Fruit fly (Drosophila melanogaster) whole organism, wandering third instar larva: ENCODE data around the gene CG3473.

Experiments used
- Abd-B ChIP-seq: fragments of >200 bp; optimal IDR thresholded peaks from 2 replicates; lab custom pipeline; 2017; ENCODE audit warnings: missing biosample characterization, missing genetic modification characterization
- CG32264 ChIP-seq: fragments of 200-800 bp; sonication (Bioruptor generic); optimal IDR thresholded peaks from 2 replicates; lab custom pipeline; 2016; ENCODE audit warnings: missing biosample characterization, missing genetic modification characterization
- CG9705 ChIP-seq: fragments of 200-800 bp; sonication (Bioruptor generic); optimal IDR thresholded peaks from 2 replicates; lab custom pipeline; 2018; ENCODE audit warnings: missing biosample characterization, mild to moderate bottlenecking, missing genetic modification characterization
- CrebA ChIP-seq: fragments of 200-800 bp; sonication (Bioruptor generic); optimal IDR thresholded peaks from 2 replicates; lab custom pipeline; 2016; ENCODE audit warnings: missing biosample characterization, mild to moderate bottlenecking, missing genetic modification characterization, borderline replicate concordance
- Dfd ChIP-seq: fragments of >200 bp; optimal IDR thresholded peaks from 2 replicates; lab custom pipeline; 2017; ENCODE audit warnings: missing biosample characterization, missing genetic modification characterization
- Dif ChIP-seq: fragments of 200-275, 200-300 bp; sonication (Bioruptor generic); optimal IDR thresholded peaks from 2 replicates; lab custom pipeline; 2018; ENCODE audit warnings: missing biosample characterization, missing genetic modification characterization; ENCODE audit not compliant: partially characterized antibody
- GATAd ChIP-seq: sonication (Bioruptor generic); optimal IDR thresholded peaks from 2 replicates; lab custom pipeline; 2016; ENCODE audit warnings: missing biosample characterization, missing genetic modification characterization
- HLH106 ChIP-seq: fragments of 200-800 bp; optimal IDR thresholded peaks from 3 replicates; lab custom pipeline; 2019; ENCODE audit warnings: missing biosample characterization, mild to moderate bottlenecking, missing genetic modification characterization, moderate library complexity
- Hnf4 ChIP-seq: fragments of 200-800 bp; sonication (Bioruptor generic); optimal IDR thresholded peaks from 2 replicates; lab custom pipeline; 2016; ENCODE audit warnings: missing biosample characterization, mild to moderate bottlenecking, missing genetic modification characterization
- Hr78 ChIP-seq: fragments of >200 bp; optimal IDR thresholded peaks from 2 replicates; lab custom pipeline; 2017; ENCODE audit warnings: missing biosample characterization, missing genetic modification characterization
- Hr83 ChIP-seq: fragments of 200-300 bp; sonication (Bioruptor generic); optimal IDR thresholded peaks from 2 replicates; lab custom pipeline; 2016; ENCODE audit warnings: missing biosample characterization, mild to moderate bottlenecking, missing genetic modification characterization, moderate library complexity; ENCODE audit not compliant: poor library complexity, severe bottlenecking
- Jra ChIP-seq: sonication (Bioruptor generic); optimal IDR thresholded peaks from 2 replicates; lab custom pipeline; 2016; ENCODE audit warnings: missing biosample characterization, missing genetic modification characterization
- Mio ChIP-seq: sonication (Bioruptor generic); optimal IDR thresholded peaks from 2 replicates; lab custom pipeline; 2016; ENCODE audit warnings: missing biosample characterization, missing genetic modification characterization
- Myc ChIP-seq: fragments of >200 bp; optimal IDR thresholded peaks from 2 replicates; lab custom pipeline; 2017
- N ChIP-seq: fragments of >200 bp; optimal IDR thresholded peaks from 2 replicates; lab custom pipeline; 2018; ENCODE audit warnings: missing biosample characterization, missing external identifiers, missing genetic modification characterization
- OdsH ChIP-seq: fragments of 200-800 bp; sonication (Bioruptor generic); optimal IDR thresholded peaks from 2 replicates; lab custom pipeline; 2016; ENCODE audit warnings: missing biosample characterization, mild to moderate bottlenecking, missing genetic modification characterization
- Rel ChIP-seq, 2 experiments: fragments of 200-800 bp; sonication (Bioruptor generic) in 1 of 2; optimal IDR thresholded peaks; 2 replicates in 1 of 2; 3 replicates in 1 of 2; lab custom pipeline; 2016 to 2019; ENCODE audit warnings: mild to moderate bottlenecking in 2 of 2, missing biosample characterization in 2 of 2, missing genetic modification characterization in 2 of 2, moderate library complexity in 1 of 2
- Sp1 ChIP-seq: fragments of 200-800 bp; sonication (Bioruptor generic); optimal IDR thresholded peaks from 3 replicates; lab custom pipeline; 2019; ENCODE audit warnings: missing biosample characterization, mild to moderate bottlenecking, missing genetic modification characterization, moderate library complexity
- Vsx2 ChIP-seq: fragments of 200-300, 225-300 bp; sonication (Bioruptor generic); optimal IDR thresholded peaks from 2 replicates; lab custom pipeline; 2018; ENCODE audit warnings: missing biosample characterization, missing genetic modification characterization; ENCODE audit not compliant: partially characterized antibody
- br ChIP-seq: fragments of 200-800 bp; sonication (Bioruptor generic); optimal IDR thresholded peaks from 2 replicates; lab custom pipeline; 2016; ENCODE audit warnings: missing biosample characterization, missing genetic modification characterization
- brk ChIP-seq: fragments of 200-800 bp; sonication (Bioruptor generic); optimal IDR thresholded peaks from 2 replicates; lab custom pipeline; 2016; ENCODE audit warnings: missing biosample characterization, mild to moderate bottlenecking, missing genetic modification characterization
- dl ChIP-seq, 2 experiments: fragments of 175-275, 200-275 bp in 1 of 2; fragments of 200-275 bp in 1 of 2; sonication (Bioruptor generic); optimal IDR thresholded peaks; lab custom pipeline; 2018; ENCODE audit warnings: mild to moderate bottlenecking in 2 of 2, missing biosample characterization in 2 of 2, missing genetic modification characterization in 2 of 2, moderate library complexity in 2 of 2; ENCODE audit not compliant: partially characterized antibody in 2 of 2, insufficient read depth in 1 of 2
- dmrt93B ChIP-seq: fragments of 200-800 bp; sonication (Bioruptor generic); optimal IDR thresholded peaks from 2 replicates; lab custom pipeline; 2018; ENCODE audit warnings: missing biosample characterization, mild to moderate bottlenecking, missing genetic modification characterization
- dsf ChIP-seq: sonication (Bioruptor generic); optimal IDR thresholded peaks from 2 replicates; lab custom pipeline; 2016; ENCODE audit warnings: missing biosample characterization, missing genetic modification characterization, borderline replicate concordance
- ey ChIP-seq: fragments of 200-800 bp; sonication (Bioruptor generic); optimal IDR thresholded peaks from 2 replicates; lab custom pipeline; 2016; ENCODE audit warnings: missing biosample characterization, missing genetic modification characterization
- foxo ChIP-seq, 2 experiments: fragments of 200-800 bp; sonication (Bioruptor generic); optimal IDR thresholded peaks; 2 replicates in 1 of 2; 3 replicates in 1 of 2; lab custom pipeline; 2016 to 2017; ENCODE audit warnings: missing biosample characterization in 2 of 2, missing genetic modification characterization in 2 of 2
- fru ChIP-seq: fragments of 200-800 bp; sonication (Bioruptor generic); optimal IDR thresholded peaks from 3 replicates; lab custom pipeline; 2016; ENCODE audit warnings: missing biosample characterization, mild to moderate bottlenecking, missing genetic modification characterization
- h ChIP-seq: fragments of 200-800 bp; sonication (Bioruptor generic); optimal IDR thresholded peaks from 3 replicates; lab custom pipeline; 2016; ENCODE audit warnings: missing biosample characterization, mild to moderate bottlenecking, missing genetic modification characterization
- jim ChIP-seq: fragments of 175-275, 200-325 bp; sonication (Bioruptor generic); optimal IDR thresholded peaks from 2 replicates; lab custom pipeline; 2016; ENCODE audit warnings: missing biosample characterization, mild to moderate bottlenecking, missing genetic modification characterization
- lola ChIP-seq: fragments of >200 bp; optimal IDR thresholded peaks from 2 replicates; lab custom pipeline; 2017; ENCODE audit warnings: missing biosample characterization, missing genetic modification characterization
- pan ChIP-seq: fragments of >200 bp; optimal IDR thresholded peaks from 2 replicates; lab custom pipeline; 2017
- psq ChIP-seq: fragments of 200-800 bp; sonication (Bioruptor generic); optimal IDR thresholded peaks from 3 replicates; lab custom pipeline; 2017; ENCODE audit warnings: missing biosample characterization, mild to moderate bottlenecking, missing genetic modification characterization, moderate library complexity
- rgr ChIP-seq: fragments of 200-800 bp; sonication (Bioruptor generic); optimal IDR thresholded peaks from 3 replicates; lab custom pipeline; 2016; ENCODE audit warnings: missing biosample characterization, mild to moderate bottlenecking, missing genetic modification characterization
- sage ChIP-seq: fragments of 200-800 bp; sonication (Bioruptor generic); optimal IDR thresholded peaks from 2 replicates; lab custom pipeline; 2016; ENCODE audit warnings: missing biosample characterization, mild to moderate bottlenecking, missing genetic modification characterization
- sv ChIP-seq: fragments of 200-800 bp; sonication (Bioruptor generic); optimal IDR thresholded peaks from 3 replicates; lab custom pipeline; 2016; ENCODE audit warnings: missing biosample characterization, missing genetic modification characterization
- tai ChIP-seq: sonication (Bioruptor generic); optimal IDR thresholded peaks from 2 replicates; lab custom pipeline; 2016; ENCODE audit warnings: missing biosample characterization, missing genetic modification characterization
- usp ChIP-seq: fragments of >200 bp; optimal IDR thresholded peaks from 2 replicates; lab custom pipeline; 2017; ENCODE audit warnings: missing biosample characterization, missing genetic modification characterization
- woc ChIP-seq: sonication (Bioruptor generic); optimal IDR thresholded peaks from 2 replicates; lab custom pipeline; 2016; ENCODE audit warnings: missing biosample characterization, mild to moderate bottlenecking, missing genetic modification characterization

Gene CG3473

DNA sequence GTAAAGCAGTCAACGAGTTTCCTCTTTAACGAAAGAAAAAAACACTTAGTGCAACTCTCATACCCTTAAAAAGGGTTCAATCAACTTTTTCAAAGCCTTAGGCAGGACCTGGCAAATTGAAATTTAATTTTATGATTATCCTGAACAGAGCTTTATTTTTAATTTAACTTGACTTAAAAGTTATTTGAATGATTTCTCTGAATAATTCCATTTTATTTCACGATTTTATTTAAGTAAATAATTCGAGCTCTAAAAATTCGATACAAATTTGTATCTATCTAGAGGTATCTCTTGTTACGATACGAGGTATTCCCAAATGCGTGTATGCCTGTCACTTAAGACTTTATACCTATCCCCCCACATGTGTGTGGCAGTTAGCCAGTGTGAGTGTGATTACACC is 39.8 kb downstream of the CG3473 start:
- TF ChIP-seq h (GFP tag; lab: Kevin White, UChicago) (no peak), foxo (GFP tag; optimal IDR thresholded peaks at IDR 0.05; lab: Kevin White, UChicago) (peak in 1 of 2 experiments; percentile 17)

DNA sequence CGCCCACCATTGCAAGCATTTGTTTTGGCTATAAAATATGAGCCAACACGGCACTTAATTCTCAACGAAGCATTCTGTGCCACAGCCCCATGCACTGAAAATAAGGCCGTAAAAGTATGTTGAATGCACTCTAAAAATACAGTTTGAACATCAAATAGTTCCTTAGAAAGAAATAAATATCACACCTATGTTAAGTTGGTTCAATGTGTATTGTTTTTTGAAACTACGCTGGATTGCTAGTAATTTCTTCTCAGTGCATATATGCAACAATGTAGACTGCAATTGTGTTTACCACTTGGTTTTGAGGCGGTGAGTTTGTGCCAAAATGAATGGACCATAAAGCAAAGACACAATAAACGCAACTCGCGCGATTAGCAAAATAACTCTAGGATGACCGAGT is 42.1 kb downstream of the CG3473 start:
- no peak for TF ChIP-seq dmrt93B (GFP tag; lab: Kevin White, UChicago)
- peak; percentile 0 for TF ChIP-seq OdsH (GFP tag; lab: Kevin White, UChicago)
- peak; percentile 12 for TF ChIP-seq fru (GFP tag; lab: Kevin White, UChicago)
- no peak for TF ChIP-seq lola (GFP tag; lab: Kevin White, UChicago)
- TF ChIP-seq Abd-B (GFP tag; lab: Kevin White, UChicago): no peak

DNA sequence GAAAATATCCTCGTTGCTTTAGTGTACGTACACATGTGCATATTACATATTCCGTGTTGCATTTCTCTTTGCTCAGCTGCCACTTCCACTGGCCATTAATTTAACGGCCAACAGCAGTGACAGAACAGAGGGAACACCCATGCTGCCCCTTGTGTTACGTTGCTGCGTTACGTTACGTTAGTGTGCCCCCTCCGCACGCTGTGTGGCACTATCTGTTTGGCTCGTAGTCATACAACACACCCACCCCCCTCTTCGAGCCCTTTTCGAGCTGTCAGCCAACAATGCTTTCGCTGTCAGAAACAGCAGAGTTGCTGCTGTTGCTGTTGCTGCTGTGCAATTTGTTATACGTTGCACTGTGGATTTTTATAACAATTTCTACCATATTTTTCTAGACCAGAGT is 43.0 kb downstream of the CG3473 start:
- TF ChIP-seq brk (GFP tag; lab: Kevin White, UChicago) (no peak), Rel (GFP tag; optimal IDR thresholded peaks at IDR 0.05; lab: Kevin White, UChicago) (no peak), Rel (tag; optimal IDR thresholded peaks at IDR 0.05; lab: Kevin White, UChicago) (no peak), Myc (no peak), CG32264 (GFP tag; lab: Kevin White, UChicago) (no peak), br (GFP tag; lab: Kevin White, UChicago) (no peak), pan (no peak), Sp1 (GFP tag; lab: Kevin White, UChicago) (no peak), rgr (GFP tag; lab: Kevin White, UChicago) (no peak)
- TF ChIP-seq, all 38 proteins: peak for 0

DNA sequence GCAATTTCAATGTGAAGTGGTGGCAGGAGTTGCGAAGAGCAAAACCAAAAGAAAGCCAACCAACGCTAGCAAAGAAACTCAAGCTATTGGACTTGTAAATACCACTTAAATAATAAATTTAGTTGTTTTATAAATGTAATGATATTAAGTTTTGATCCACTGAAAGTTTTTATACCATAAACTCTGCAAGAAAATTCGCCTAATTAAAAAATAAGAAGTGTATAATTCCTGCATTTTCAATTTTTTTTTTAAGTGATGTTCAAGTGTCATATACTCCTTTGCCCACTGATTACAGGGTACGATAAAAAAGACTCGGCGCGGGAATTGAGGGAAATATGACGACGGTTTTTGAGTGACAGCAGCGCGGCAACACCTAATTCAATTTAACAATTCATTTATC is 44.3 kb downstream of the CG3473 start:
- TF ChIP-seq br (GFP tag; lab: Kevin White, UChicago): peak; percentile 69
- TF ChIP-seq CrebA (GFP tag; lab: Kevin White, UChicago): peak; percentile 17
- peak; percentile 36 for TF ChIP-seq brk (GFP tag; lab: Kevin White, UChicago)
- TF ChIP-seq GATAd (GFP tag; lab: Kevin White, UChicago): no peak
- TF ChIP-seq Rel (GFP tag; optimal IDR thresholded peaks at IDR 0.05; lab: Kevin White, UChicago): no peak
- no peak for TF ChIP-seq Rel (tag; optimal IDR thresholded peaks at IDR 0.05; lab: Kevin White, UChicago)
- TF ChIP-seq woc (GFP tag; lab: Kevin White, UChicago): peak; percentile 66
- TF ChIP-seq sv (GFP tag; lab: Kevin White, UChicago): peak; percentile 10
- peak; percentile 54 for TF ChIP-seq Sp1 (GFP tag; lab: Kevin White, UChicago)
- no peak for TF ChIP-seq lola (GFP tag; lab: Kevin White, UChicago)
- no peak for TF ChIP-seq Hr83 (GFP tag; lab: Kevin White, UChicago)
- TF ChIP-seq pan: peak; percentile 64
- TF ChIP-seq Jra (GFP tag; lab: Kevin White, UChicago): no peak
- no peak for TF ChIP-seq usp (GFP tag; lab: Kevin White, UChicago)
- TF ChIP-seq CG32264 (GFP tag; lab: Kevin White, UChicago): no peak
- peak; percentile 33 for TF ChIP-seq HLH106
- TF ChIP-seq Hr78 (GFP tag; lab: Kevin White, UChicago): no peak
- no peak for TF ChIP-seq Myc
- TF ChIP-seq psq (GFP tag; lab: Kevin White, UChicago): peak; percentile 80
- no peak for TF ChIP-seq tai
- peak; percentile 61 for TF ChIP-seq Hnf4
- no peak for TF ChIP-seq Dfd
- TF ChIP-seq dl (GFP tag; optimal IDR thresholded peaks at IDR 0.05; lab: Kevin White, UChicago; ENCODE audit: insufficient read depth in 1 of 2, partially characterized antibody in 2 of 2): no peak
- no peak for TF ChIP-seq dmrt93B (GFP tag; lab: Kevin White, UChicago)
- peak; percentile 73 for TF ChIP-seq OdsH (GFP tag; lab: Kevin White, UChicago)
- no peak for TF ChIP-seq Abd-B (GFP tag; lab: Kevin White, UChicago)
- no peak for TF ChIP-seq dsf (GFP tag; lab: Kevin White, UChicago)
- TF ChIP-seq Dif (GFP tag; lab: Kevin White, UChicago): no peak
- TF ChIP-seq ey: peak; percentile 64
- TF ChIP-seq fru (GFP tag; lab: Kevin White, UChicago): peak; percentile 78
- peak; percentile 63 for TF ChIP-seq rgr (GFP tag; lab: Kevin White, UChicago)
- no peak for TF ChIP-seq CG9705 (GFP tag; lab: Kevin White, UChicago)
- no peak for TF ChIP-seq N (GFP tag; lab: Kevin White, UChicago)
- TF ChIP-seq h (GFP tag; lab: Kevin White, UChicago): peak; percentile 68
- peak in 1 of 2 experiments; percentile 66 for TF ChIP-seq foxo (GFP tag; optimal IDR thresholded peaks at IDR 0.05; lab: Kevin White, UChicago)
- TF ChIP-seq Vsx2: no peak
- TF ChIP-seq sage (GFP tag; lab: Kevin White, UChicago): no peak
- TF ChIP-seq Mio (GFP tag; lab: Kevin White, UChicago): no peak
- TF ChIP-seq jim (GFP tag; lab: Kevin White, UChicago): no peak
